Worm (Caenorhabditis elegans): Measurements from ENCODE around the gene spp-19.

- TF ChIP-seq pes-1 (GFP tag; IDR thresholded peaks at IDR 0.05) (no peak), ama-1 (optimal IDR thresholded peaks at IDR 0.05) (no peak), scrt-1 (GFP tag; IDR thresholded peaks at IDR 0.05) (no peak), tbx-37 (GFP tag; conservative IDR thresholded peaks at IDR 0.05) (no peak), hnd-1 (tag; optimal IDR thresholded peaks at IDR 0.05) (no peak), hmg-4 (GFP tag; optimal IDR thresholded peaks at IDR 0.05) (no peak)
Observed at ce11 chrV:6554308-6554707, 7.2 kb downstream of the spp-19 start, which contains the start of gene K04A8.19.
